Worm (Caenorhabditis elegans) whole organism, L1 larva: ENCODE results near the gene pac-1.

ENCODE experiments used
- ceh-8 ChIP-seq: fragments of 200-800 bp; sonication (Bioruptor generic); optimal IDR thresholded peaks from 2 replicates; lab custom pipeline; 2018; ENCODE audit warnings: mild to moderate bottlenecking, missing genetic modification characterization, moderate library complexity, missing compliant biosample characterization
- nhr-20 ChIP-seq: sonication (generic microtip); optimal IDR thresholded peaks from 2 replicates; lab custom pipeline; 2016; ENCODE audit warnings: mild to moderate bottlenecking, missing genetic modification characterization, missing compliant biosample characterization
- nhr-76 ChIP-seq: sonication (generic microtip); optimal IDR thresholded peaks from 2 replicates; lab custom pipeline; 2017; ENCODE audit warnings: missing biosample characterization, missing genetic modification characterization
- nhr-90 ChIP-seq: sonication (generic microtip); optimal IDR thresholded peaks from 2 replicates; lab custom pipeline; 2016; ENCODE audit warnings: mild to moderate bottlenecking, missing genetic modification characterization, missing compliant biosample characterization; ENCODE audit not compliant: poor library complexity
- tbx-2 ChIP-seq: sonication (generic microtip); optimal IDR thresholded peaks from 2 replicates; lab custom pipeline; 2016; ENCODE audit warnings: missing genetic modification characterization, missing compliant biosample characterization
- unc-62 ChIP-seq: fragments of 150-350 bp; optimal IDR thresholded peaks from 2 replicates; lab custom pipeline; 2014; ENCODE audit warnings: missing biosample characterization, missing genetic modification reagents, missing genetic modification characterization
- unc-86 ChIP-seq: sonication (generic microtip); optimal IDR thresholded peaks from 2 replicates; lab custom pipeline; 2016; ENCODE audit warnings: missing genetic modification characterization, missing compliant biosample characterization
- zag-1 ChIP-seq: fragments of 150-350 bp; optimal IDR thresholded peaks from 2 replicates; lab custom pipeline; 2014; ENCODE audit warnings: missing biosample characterization, missing genetic modification characterization

DNA sequence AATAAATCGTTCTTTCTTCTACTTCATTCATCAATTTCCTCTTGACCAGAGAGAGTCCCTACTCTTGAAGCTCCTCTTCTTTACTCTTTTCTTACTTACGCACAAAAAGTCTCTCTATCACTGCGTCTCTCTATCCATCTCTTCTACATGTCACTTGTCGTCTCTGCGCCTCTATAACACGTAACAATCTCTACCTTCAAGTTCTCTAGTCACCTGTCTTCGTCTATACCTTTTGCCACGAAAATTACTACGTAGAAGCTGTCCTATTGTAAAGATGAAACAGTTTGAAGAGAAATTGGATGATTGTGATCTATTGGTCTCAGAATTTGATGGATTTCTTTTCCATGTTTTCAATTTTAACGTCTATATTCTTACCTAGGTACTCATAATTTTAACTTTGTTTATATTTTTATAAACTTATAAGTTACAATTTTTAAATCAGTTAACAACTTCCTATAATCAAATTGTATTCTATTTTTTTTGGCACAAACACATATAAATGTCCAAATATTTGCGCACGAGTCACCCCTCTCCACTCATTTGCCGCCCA is 62.1 kb downstream of the pac-1 start, which contains the start of gene C02D5.2:
- TF ChIP-seq nhr-20 (tag; lab: Kevin White, UChicago) (peak; percentile 58), zag-1 (tag; lab: Kevin White, UChicago) (no peak), tbx-2 (tag; lab: Kevin White, UChicago) (peak; percentile 22), nhr-76 (tag; lab: Kevin White, UChicago) (no peak), nhr-90 (tag; lab: Kevin White, UChicago) (no peak), ceh-8 (GFP tag; lab: Kevin White, UChicago) (no peak), unc-86 (tag; lab: Kevin White, UChicago) (no peak), unc-62 (GFP tag; lab: Kevin White, UChicago) (no peak)
